Fruit fly (Drosophila melanogaster) whole organism, embryonic: ENCODE results near the gene Mvd.

Experiments
- Atf-2 ChIP-seq: fragments of 200-800 bp; sonication (Bioruptor generic); optimal IDR thresholded peaks from 2 replicates; lab custom pipeline; 2016; ENCODE audit warnings: missing biosample characterization, missing genetic modification characterization
- Atf6 ChIP-seq: fragments of 200-800 bp; sonication (Bioruptor generic); IDR thresholded peaks from 2 replicates; pipeline ENCODE4 v1.3.6; 2022; ENCODE audit warnings: missing biosample characterization, missing genetic modification characterization
- CG11504 ChIP-seq: fragments of 200-800 bp; sonication (Bioruptor generic); optimal IDR thresholded peaks from 3 replicates; lab custom pipeline; 2019; ENCODE audit warnings: missing biosample characterization, mild to moderate bottlenecking, missing genetic modification characterization, moderate library complexity
- CG11696 ChIP-seq: fragments of 200-800 bp; sonication (Bioruptor generic); IDR thresholded peaks from 2 replicates; pipeline ENCODE4 v1.3.6; 2022; ENCODE audit warnings: missing biosample characterization, missing genetic modification characterization
- CG12071 ChIP-seq: fragments of 200-800 bp; sonication (Bioruptor generic); optimal IDR thresholded peaks from 3 replicates; lab custom pipeline; 2018; ENCODE audit warnings: missing biosample characterization, mild to moderate bottlenecking, missing genetic modification characterization
- CG12155 ChIP-seq: fragments of 200-800 bp; sonication (Bioruptor generic); optimal IDR thresholded peaks from 3 replicates; lab custom pipeline; 2016; ENCODE audit warnings: missing biosample characterization, missing genetic modification characterization
- CG12236 ChIP-seq: fragments of 200-800 bp; sonication (Bioruptor generic); optimal IDR thresholded peaks from 2 replicates; lab custom pipeline; 2016; ENCODE audit warnings: missing biosample characterization, missing genetic modification characterization
- CG1647 ChIP-seq: fragments of 200-800 bp; sonication (Bioruptor generic); optimal IDR thresholded peaks from 3 replicates; lab custom pipeline; 2016; ENCODE audit warnings: missing biosample characterization, missing genetic modification characterization
- CG18476 ChIP-seq: fragments of 200-800 bp; sonication (Bioruptor generic); optimal IDR thresholded peaks from 2 replicates; lab custom pipeline; 2016; ENCODE audit warnings: missing biosample characterization, mild to moderate bottlenecking, missing genetic modification characterization
- CG2202 ChIP-seq: fragments of 200-800 bp; sonication (Bioruptor generic); optimal IDR thresholded peaks from 2 replicates; lab custom pipeline; 2018; ENCODE audit warnings: missing biosample characterization, mild to moderate bottlenecking, missing genetic modification characterization
- CG2712 ChIP-seq: fragments of 200-800 bp; optimal IDR thresholded peaks from 3 replicates; lab custom pipeline; 2019; ENCODE audit warnings: missing biosample characterization, mild to moderate bottlenecking, missing genetic modification characterization, moderate library complexity
- CG3065 ChIP-seq: fragments of 200-800 bp; sonication (Bioruptor generic); optimal IDR thresholded peaks from 2 replicates; lab custom pipeline; 2016; ENCODE audit warnings: missing biosample characterization, missing genetic modification characterization
- CG5180 ChIP-seq: fragments of 200-800 bp; sonication (Bioruptor generic); optimal IDR thresholded peaks from 3 replicates; lab custom pipeline; 2017; ENCODE audit warnings: missing biosample characterization, missing genetic modification characterization, mild to moderate bottlenecking, moderate library complexity, missing genetic modification reagents
- CG8944 ChIP-seq: fragments of 200-800 bp; sonication (Bioruptor generic); optimal IDR thresholded peaks from 3 replicates; lab custom pipeline; 2016; ENCODE audit warnings: missing biosample characterization, missing genetic modification characterization
- Camta ChIP-seq: fragments of 200-800 bp; sonication (Bioruptor generic); optimal IDR thresholded peaks from 2 replicates; lab custom pipeline; 2016; ENCODE audit warnings: missing biosample characterization, missing genetic modification characterization
- Chrac-16 ChIP-seq: fragments of 200-800 bp; sonication (Bioruptor generic); optimal IDR thresholded peaks from 3 replicates; lab custom pipeline; 2016; ENCODE audit warnings: missing biosample characterization, missing genetic modification characterization
- CrebB ChIP-seq: fragments of 200-800 bp; sonication (Bioruptor generic); optimal IDR thresholded peaks from 3 replicates; lab custom pipeline; 2018; ENCODE audit warnings: missing biosample characterization, mild to moderate bottlenecking, missing genetic modification characterization
- Dip2 ChIP-seq: fragments of 200-800 bp; sonication (Bioruptor generic); IDR thresholded peaks from 2 replicates; pipeline ENCODE4 v1.3.6; 2022; ENCODE audit warnings: missing biosample characterization, missing genetic modification characterization
- Dp ChIP-seq: fragments of 200-800 bp; sonication (Bioruptor generic); optimal IDR thresholded peaks from 2 replicates; lab custom pipeline; 2018; ENCODE audit warnings: missing biosample characterization, mild to moderate bottlenecking, missing genetic modification characterization, moderate library complexity
- Fer2 ChIP-seq: fragments of 200-800 bp; sonication (Bioruptor generic); optimal IDR thresholded peaks from 2 replicates; lab custom pipeline; 2018; ENCODE audit warnings: missing biosample characterization, mild to moderate bottlenecking, missing genetic modification characterization, moderate library complexity
- Hmr ChIP-seq: fragments of 200-800 bp; sonication (Bioruptor generic); optimal IDR thresholded peaks from 3 replicates; lab custom pipeline; 2017; ENCODE audit warnings: mild to moderate bottlenecking, missing biosample characterization, missing genetic modification reagents, missing genetic modification characterization
- Hmx ChIP-seq: fragments of 200-800 bp; sonication (Bioruptor generic); optimal IDR thresholded peaks from 2 replicates; lab custom pipeline; 2016; ENCODE audit warnings: missing biosample characterization, missing genetic modification characterization
- Hr3 ChIP-seq: fragments of 200-800 bp; sonication (Bioruptor generic); optimal IDR thresholded peaks from 3 replicates; lab custom pipeline; 2016; ENCODE audit warnings: missing biosample characterization, missing genetic modification characterization
- Med ChIP-seq: fragments of 200-800 bp; sonication (Bioruptor generic); peaks from one replicate; lab custom pipeline; 2016; ENCODE audit warnings: missing biosample characterization, missing genetic modification characterization, mild to moderate bottlenecking, inconsistent platforms, moderate library complexity
- Neu2 ChIP-seq: fragments of 200-800 bp; sonication (Bioruptor generic); optimal IDR thresholded peaks from 3 replicates; lab custom pipeline; 2016; ENCODE audit warnings: missing biosample characterization, missing genetic modification characterization, borderline replicate concordance
- Poxn ChIP-seq: fragments of 200-800 bp; sonication (Bioruptor generic); IDR thresholded peaks from 2 replicates; pipeline ENCODE4 v1.3.6; 2022; ENCODE audit warnings: missing biosample characterization, missing genetic modification characterization
- Ravus ChIP-seq: fragments of 200-800 bp; sonication (Bioruptor generic); IDR thresholded peaks from 2 replicates; pipeline ENCODE4 v1.3.6; 2022; ENCODE audit warnings: missing biosample characterization, missing genetic modification characterization
- Sox100B ChIP-seq: fragments of 200-800 bp; sonication (Bioruptor generic); optimal IDR thresholded peaks from 3 replicates; lab custom pipeline; 2018; ENCODE audit warnings: missing biosample characterization, mild to moderate bottlenecking, missing genetic modification characterization
- Sox102F ChIP-seq: fragments of 200-800 bp; sonication (Bioruptor generic); optimal IDR thresholded peaks from 2 replicates; lab custom pipeline; 2018; ENCODE audit warnings: missing biosample characterization, mild to moderate bottlenecking, missing genetic modification characterization, moderate library complexity
- Ssrp ChIP-seq: fragments of 200-800 bp; sonication (Bioruptor generic); optimal IDR thresholded peaks from 2 replicates; lab custom pipeline; 2018; ENCODE audit warnings: missing biosample characterization, mild to moderate bottlenecking, missing genetic modification characterization, moderate library complexity
- ac ChIP-seq: fragments of 200-800 bp; sonication (Bioruptor generic); optimal IDR thresholded peaks from 3 replicates; lab custom pipeline; 2017; ENCODE audit warnings: missing biosample characterization, mild to moderate bottlenecking, missing genetic modification characterization
- bowl ChIP-seq: fragments of 200-800 bp; sonication (Bioruptor generic); IDR thresholded peaks from 2 replicates; pipeline ENCODE4 v1.3.6; 2022; ENCODE audit warnings: missing biosample characterization, missing genetic modification characterization
- chinmo ChIP-seq: fragments of 200-800 bp; sonication (Bioruptor generic); IDR thresholded peaks from 4 replicates; pipeline ENCODE4 v1.3.6; 2022; ENCODE audit warnings: missing biosample characterization, missing genetic modification characterization; ENCODE audit not compliant: partially characterized antibody
- ci ChIP-seq: fragments of 200-800 bp; sonication (Bioruptor generic); IDR thresholded peaks from 3 replicates; pipeline ENCODE4 v1.3.6; 2022; ENCODE audit warnings: missing biosample characterization, missing genetic modification characterization
- grn ChIP-seq: fragments of 200-800 bp; sonication (Bioruptor generic); optimal IDR thresholded peaks from 3 replicates; lab custom pipeline; 2017; ENCODE audit warnings: missing biosample characterization, missing genetic modification characterization
- ken ChIP-seq: fragments of 200-800 bp; sonication (Bioruptor generic); IDR thresholded peaks from 3 replicates; pipeline ENCODE4 v1.3.6; 2022; ENCODE audit warnings: missing biosample characterization, missing genetic modification characterization
- klu ChIP-seq: fragments of 200-800 bp; sonication (Bioruptor generic); IDR thresholded peaks from 2 replicates; pipeline ENCODE4 v1.3.6; 2022; ENCODE audit warnings: missing biosample characterization, missing genetic modification characterization
- lola ChIP-seq, 3 experiments: fragments of >200 bp in 2 of 3; fragments of 200-800 bp in 1 of 3; sonication (Bioruptor generic) in 1 of 3; optimal IDR thresholded peaks; 2 replicates each; lab custom pipeline; 2017 to 2019; ENCODE audit warnings: missing biosample characterization in 3 of 3, missing genetic modification characterization in 3 of 3, mild to moderate bottlenecking in 1 of 3, moderate library complexity in 1 of 3
- onecut ChIP-seq: fragments of 200-800 bp; sonication (Bioruptor generic); IDR thresholded peaks from 2 replicates; pipeline ENCODE4 v1.3.6; 2022; ENCODE audit warnings: missing biosample characterization, missing genetic modification characterization
- p53 ChIP-seq: fragments of 200-800 bp; sonication (Bioruptor generic); optimal IDR thresholded peaks from 2 replicates; lab custom pipeline; 2016; ENCODE audit warnings: missing biosample characterization, missing genetic modification characterization
- pb ChIP-seq: fragments of 200-800 bp; sonication (Bioruptor generic); optimal IDR thresholded peaks from 3 replicates; lab custom pipeline; 2016; ENCODE audit warnings: missing biosample characterization, missing genetic modification characterization
- psq ChIP-seq: fragments of 200-800 bp; sonication (Bioruptor generic); optimal IDR thresholded peaks from 2 replicates; lab custom pipeline; 2017; ENCODE audit warnings: missing biosample characterization, missing genetic modification characterization
- pum ChIP-seq: fragments of 200-800 bp; sonication (Bioruptor generic); optimal IDR thresholded peaks from 2 replicates; lab custom pipeline; 2016; ENCODE audit warnings: missing biosample characterization, missing genetic modification characterization
- sqz ChIP-seq: fragments of 200-800 bp; sonication (Bioruptor generic); optimal IDR thresholded peaks from 3 replicates; lab custom pipeline; 2018; ENCODE audit warnings: missing biosample characterization, mild to moderate bottlenecking, missing genetic modification characterization
- sr ChIP-seq: fragments of 200-800 bp; sonication (Bioruptor generic); IDR thresholded peaks from 3 replicates; pipeline ENCODE4 v1.3.6; 2022; ENCODE audit warnings: missing biosample characterization, missing genetic modification characterization
- tap ChIP-seq: fragments of 200-800 bp; optimal IDR thresholded peaks from 3 replicates; lab custom pipeline; 2019; ENCODE audit warnings: missing biosample characterization, mild to moderate bottlenecking, missing genetic modification characterization, moderate library complexity
- tin ChIP-seq: fragments of 200-800 bp; sonication (Bioruptor generic); optimal IDR thresholded peaks from 3 replicates; lab custom pipeline; 2016; ENCODE audit warnings: missing biosample characterization, missing genetic modification characterization
- trem ChIP-seq: fragments of 200-800 bp; optimal IDR thresholded peaks from 3 replicates; lab custom pipeline; 2019; ENCODE audit warnings: missing biosample characterization, mild to moderate bottlenecking, missing genetic modification characterization, moderate library complexity
- tx ChIP-seq: fragments of 200-800 bp; sonication (Bioruptor generic); optimal IDR thresholded peaks from 2 replicates; lab custom pipeline; 2016; ENCODE audit warnings: missing biosample characterization, missing genetic modification characterization
- vnd ChIP-seq: fragments of 200-800 bp; sonication (Bioruptor generic); IDR thresholded peaks from 3 replicates; pipeline ENCODE4 v1.3.6; 2022; ENCODE audit warnings: missing biosample characterization, missing genetic modification characterization; ENCODE audit not compliant: partially characterized antibody
- wor ChIP-seq: fragments of 200-800 bp; sonication (Bioruptor generic); IDR thresholded peaks from 2 replicates; pipeline ENCODE4 v1.3.6; 2022; ENCODE audit warnings: missing biosample characterization, missing genetic modification characterization

Mvd gene

dm6 chrX:15709984-15710750, 38.8 kb upstream of the Mvd start, which contains the start of the genes CG9281 and CG15601 (continued):
- TF ChIP-seq tap (tag; lab: Kevin White, UChicago): no peak
- TF ChIP-seq CG11696 (GFP tag; lab: Robert Waterston, UW): no peak
- no peak for TF ChIP-seq CG12155 (GFP tag; lab: Kevin White, UChicago)
- no peak for TF ChIP-seq chinmo (GFP tag; lab: Robert Waterston, UW)
- no peak for TF ChIP-seq Sox100B (GFP tag; lab: Kevin White, UChicago)
- no peak for TF ChIP-seq wor (GFP tag; lab: Robert Waterston, UW)
- TF ChIP-seq Hr3 (GFP tag; lab: Kevin White, UChicago): no peak
- TF ChIP-seq Hmx (GFP tag; lab: Kevin White, UChicago): no peak
- TF ChIP-seq CG12071 (GFP tag; lab: Kevin White, UChicago): no peak
- peak; percentile 38 for TF ChIP-seq Dp
- TF ChIP-seq sqz (GFP tag; lab: Kevin White, UChicago): no peak
- TF ChIP-seq CG8944: no peak
- TF ChIP-seq CG18476 (GFP tag; lab: Kevin White, UChicago): no peak
- no peak; the same call in 1 of the 2 replicates for TF ChIP-seq Atf6
- no peak for TF ChIP-seq CG2202
- TF ChIP-seq ken (GFP tag; lab: Robert Waterston, UW): no peak
- no peak for TF ChIP-seq sr (GFP tag; lab: Robert Waterston, UW)
- peak; percentile 6 for TF ChIP-seq ac
- no peak for TF ChIP-seq tin (GFP tag; lab: Kevin White, UChicago)
- TF ChIP-seq vnd (GFP tag; lab: Robert Waterston, UW): no peak
- TF ChIP-seq CG12236: no peak
- no peak for TF ChIP-seq Chrac-16
- TF ChIP-seq CrebB (tag; lab: Kevin White, UChicago): no peak
- TF ChIP-seq Ravus (GFP tag; lab: Robert Waterston, UW): no peak
- TF ChIP-seq lola (GFP tag; optimal IDR thresholded peaks at IDR 0.05; lab: Kevin White, UChicago): no peak
- TF ChIP-seq pum (GFP tag; lab: Kevin White, UChicago): no peak
- TF ChIP-seq CG1647: no peak
- TF ChIP-seq bowl (GFP tag; lab: Robert Waterston, UW): no peak
- TF ChIP-seq Ssrp: no peak
- TF ChIP-seq p53 (GFP tag; lab: Kevin White, UChicago): no peak
- no peak for TF ChIP-seq Dip2 (GFP tag; lab: Robert Waterston, UW)
- no peak for TF ChIP-seq Sox102F (GFP tag; lab: Kevin White, UChicago)
- no peak for TF ChIP-seq pb (GFP tag; lab: Kevin White, UChicago)
- TF ChIP-seq psq (GFP tag; lab: Kevin White, UChicago): no peak
- TF ChIP-seq Fer2 (tag; lab: Kevin White, UChicago): no peak
- TF ChIP-seq CG11504 (tag; lab: Kevin White, UChicago): no peak
- peak; percentile 86 for TF ChIP-seq onecut (GFP tag; lab: Robert Waterston, UW)
- no peak for TF ChIP-seq Neu2 (GFP tag; lab: Kevin White, UChicago)
- no peak for TF ChIP-seq Hmr
- peak; percentile 61; the same call in 1 of the 3 replicates for TF ChIP-seq ci
- TF ChIP-seq grn (GFP tag; lab: Kevin White, UChicago): no peak
- TF ChIP-seq trem: peak; percentile 48
- no peak for TF ChIP-seq Atf-2 (GFP tag; lab: Kevin White, UChicago)
- no peak for TF ChIP-seq Camta
- no peak for TF ChIP-seq CG2712 (tag; lab: Kevin White, UChicago)
- no peak for TF ChIP-seq CG3065 (GFP tag; lab: Kevin White, UChicago)
- no peak for TF ChIP-seq tx (GFP tag; lab: Kevin White, UChicago)
- no peak for TF ChIP-seq klu (GFP tag; lab: Robert Waterston, UW)
- TF ChIP-seq CG5180 (GFP tag; lab: Kevin White, UChicago): no peak
- TF ChIP-seq Med (GFP tag; lab: Kevin White, UChicago): peak; percentile 80
- TF ChIP-seq Poxn (GFP tag; lab: Robert Waterston, UW): no peak
